Worm (Caenorhabditis elegans): ENCODE data around the gene C17H11.2.

The C17H11.2 gene

DNA sequence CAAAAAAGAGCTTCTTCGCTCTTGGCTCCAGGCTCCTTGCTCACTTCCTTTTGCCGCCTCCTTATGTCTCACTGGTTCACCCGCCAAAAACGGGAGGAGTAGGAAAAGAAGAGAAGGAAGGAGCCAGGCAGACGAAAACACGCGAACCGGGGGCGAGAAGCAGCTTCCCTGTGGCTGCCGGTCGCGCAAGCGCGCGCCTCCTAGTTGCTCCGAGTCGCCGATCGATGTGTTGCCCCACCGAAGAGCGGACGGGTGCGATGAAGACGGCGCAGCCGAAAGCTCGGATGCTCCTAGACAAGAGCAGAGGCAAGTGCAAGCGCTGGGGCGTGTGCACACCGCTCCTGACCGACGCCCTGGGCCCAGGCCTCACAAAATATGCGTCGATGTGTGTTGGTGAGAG lies 6.2 kb upstream of the C17H11.2 start:
- no peak for TF ChIP-seq pha-4 (tag; optimal IDR thresholded peaks at IDR 0.05)
- TF ChIP-seq npax-4 (tag; optimal IDR thresholded peaks at IDR 0.05) = no peak
- peak; percentile 33 for TF ChIP-seq C08G9.2 (tag; optimal IDR thresholded peaks at IDR 0.05)
- no peak for TF ChIP-seq sox-2 (GFP tag; IDR thresholded peaks at IDR 0.05)
- no peak for TF ChIP-seq fkh-10 (GFP tag; optimal IDR thresholded peaks at IDR 0.05)
- TF ChIP-seq sox-4 (tag; optimal IDR thresholded peaks at IDR 0.05) = no peak
- TF ChIP-seq ref-2 (tag; optimal IDR thresholded peaks at IDR 0.05) = no peak
- peak; percentile 62 for TF ChIP-seq tbx-2 (tag; optimal IDR thresholded peaks at IDR 0.05)
- TF ChIP-seq ceh-34 (tag; optimal IDR thresholded peaks at IDR 0.05) = peak; percentile 24
- no peak for TF ChIP-seq tbx-7 (tag; optimal IDR thresholded peaks at IDR 0.05)
- peak; percentile 29 for TF ChIP-seq ceh-18 (tag; optimal IDR thresholded peaks at IDR 0.05)
- TF ChIP-seq ttx-3 (tag; optimal IDR thresholded peaks at IDR 0.05) = no peak
- TF ChIP-seq ceh-14 (tag; optimal IDR thresholded peaks at IDR 0.05) = peak; percentile 28
- TF ChIP-seq T23F11.4 (GFP tag; optimal IDR thresholded peaks at IDR 0.05) = peak; percentile 43
- peak; percentile 49 for TF ChIP-seq pag-3 (tag; optimal IDR thresholded peaks at IDR 0.05; ENCODE audit: borderline replicate concordance)
- no peak for TF ChIP-seq unc-55 (GFP tag; optimal IDR thresholded peaks at IDR 0.05)
- TF ChIP-seq hlh-8 (tag; optimal IDR thresholded peaks at IDR 0.05) = no peak
- peak; percentile 34 for TF ChIP-seq pros-1 (tag; optimal IDR thresholded peaks at IDR 0.05)
- TF ChIP-seq K02D7.2 (tag; optimal IDR thresholded peaks at IDR 0.05) = no peak
- TF ChIP-seq sdc-2 (tag; optimal IDR thresholded peaks at IDR 0.05) = peak; percentile 65
- TF ChIP-seq F13H6.1 (tag; optimal IDR thresholded peaks at IDR 0.05) = no peak
- no peak for TF ChIP-seq madf-2 (tag; optimal IDR thresholded peaks at IDR 0.05)
- TF ChIP-seq mec-3 (tag; optimal IDR thresholded peaks at IDR 0.05; ENCODE audit: borderline replicate concordance) = no peak
- TF ChIP-seq unc-86 (tag; optimal IDR thresholded peaks at IDR 0.05) = no peak
- peak; percentile 49 for TF ChIP-seq unc-42 (tag; optimal IDR thresholded peaks at IDR 0.05)
- TF ChIP-seq ceh-48 (tag; optimal IDR thresholded peaks at IDR 0.05) = peak; percentile 65
- no peak for TF ChIP-seq unc-3 (GFP tag; conservative IDR thresholded peaks at IDR 0.05)
- TF ChIP-seq unc-3 (tag; optimal IDR thresholded peaks at IDR 0.05) = no peak
- TF ChIP-seq ama-1 (optimal IDR thresholded peaks at IDR 0.05) = no peak
- no peak for TF ChIP-seq ceh-22 (tag; optimal IDR thresholded peaks at IDR 0.05)
- TF ChIP-seq dmd-4 (tag; optimal IDR thresholded peaks at IDR 0.05; ENCODE audit: borderline replicate concordance) = no peak
- no peak for TF ChIP-seq hlh-6 (tag; optimal IDR thresholded peaks at IDR 0.05)
- no peak for TF ChIP-seq nfya-1 (tag; optimal IDR thresholded peaks at IDR 0.05)
- no peak for TF ChIP-seq fax-1 (tag; optimal IDR thresholded peaks at IDR 0.05)
- no peak for TF ChIP-seq ceh-30 (tag; optimal IDR thresholded peaks at IDR 0.05)
- peak; percentile 71 for TF ChIP-seq ceh-31 (tag; optimal IDR thresholded peaks at IDR 0.05)
- TF ChIP-seq ceh-24 (tag; optimal IDR thresholded peaks at IDR 0.05) = no peak
- TF ChIP-seq ceh-19 (GFP tag; optimal IDR thresholded peaks at IDR 0.05) = peak; percentile 14
- TF ChIP-seq elt-4 (tag; optimal IDR thresholded peaks at IDR 0.05) = peak; percentile 31

DNA sequence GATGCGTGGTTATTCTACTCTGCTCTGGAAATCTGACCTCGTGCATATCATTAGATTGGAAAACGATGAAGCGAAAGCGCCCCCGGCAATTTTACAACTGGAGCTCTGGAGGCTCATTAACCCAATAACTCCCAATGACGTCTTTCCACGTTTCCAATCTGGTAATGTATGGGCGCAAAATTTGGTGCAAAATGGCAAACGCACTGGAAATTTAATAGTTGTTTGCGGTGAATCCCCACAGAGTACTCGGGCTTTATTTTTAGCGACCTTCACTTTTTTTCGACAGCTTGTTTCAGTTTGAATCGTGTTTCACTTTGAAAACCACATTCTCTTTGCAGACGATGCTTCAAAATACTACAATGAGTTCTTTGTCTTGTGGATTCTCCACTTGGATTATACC lies 3.9 kb downstream of the C17H11.2 start, which contains the start of gene C17H11.1:
Gene C17H11.1 (plus strand): TSS at position 301 of the 400 bp plus-strand sequence.
- TF ChIP-seq zip-5 (tag; optimal IDR thresholded peaks at IDR 0.05) (no peak), ceh-2 (tag; optimal IDR thresholded peaks at IDR 0.05) (no peak), elt-2 (tag; optimal IDR thresholded peaks at IDR 0.05) (no peak)
